ENCODE assay signal across 4 fruit fly cellular contexts in the genomic region with DNA sequence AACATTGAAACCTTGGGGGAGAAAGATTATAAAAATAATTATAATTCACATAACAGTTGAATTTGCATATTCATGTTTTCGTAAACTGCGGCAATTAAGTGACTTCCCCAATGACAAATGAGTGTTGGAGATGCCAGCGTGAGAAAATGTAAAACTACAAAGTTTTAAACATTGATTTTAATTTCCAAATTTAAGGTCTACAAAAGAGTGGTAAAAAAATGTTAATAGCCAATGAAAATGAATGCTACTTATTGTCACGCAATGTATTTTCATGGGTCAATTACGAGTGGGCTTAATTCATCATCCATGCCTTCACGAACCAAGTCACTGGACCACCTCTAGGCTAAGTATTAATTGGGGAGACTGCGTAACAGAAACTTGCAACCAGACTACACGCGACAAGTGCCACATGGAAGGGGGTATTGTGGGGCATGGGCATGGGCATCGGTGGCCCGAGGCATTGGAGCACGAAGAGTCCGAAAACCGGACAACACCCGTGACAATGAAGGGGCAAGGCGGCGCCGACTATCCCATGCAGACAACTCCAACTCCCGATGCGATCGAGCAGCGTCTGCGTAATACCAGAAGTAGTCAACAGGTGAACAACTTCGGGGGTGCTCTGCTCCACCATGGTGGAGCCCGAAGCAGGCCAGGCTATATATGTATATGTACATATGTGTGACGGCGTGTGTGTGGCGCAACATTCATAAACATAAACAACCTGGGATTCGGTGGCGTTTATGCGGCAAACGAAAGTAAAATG.
TF ChIP-seq lines count a peak whose summit lies in the region.

No protein-coding gene starts in this region.

- TF ChIP-seq CTCF in whole organism, embryonic (GFP tag; optimal IDR thresholded peaks at IDR 0.05; lab: Kevin White, UChicago): no peak

TF ChIP-seq in whole organism, embryonic, 481 proteins besides CTCF, POLR2A, EP300 and RAD21 (continues in another document):
- TF ChIP-seq ci (GFP tag; IDR thresholded peaks at IDR 0.05; lab: Robert Waterston, UW) (no peak), sug (tag; optimal IDR thresholded peaks at IDR 0.05; lab: Kevin White, UChicago) (no peak), CG3995 (GFP tag; optimal IDR thresholded peaks at IDR 0.05; lab: Kevin White, UChicago) (no peak), org-1 (GFP tag; optimal IDR thresholded peaks at IDR 0.05; lab: Kevin White, UChicago) (no peak), Trl (optimal IDR thresholded peaks at IDR 0.05; lab: Kevin White, UChicago) (no peak), Trl (GFP tag; optimal IDR thresholded peaks at IDR 0.05; lab: Kevin White, UChicago) (no peak), eyg (GFP tag; optimal IDR thresholded peaks at IDR 0.05; lab: Kevin White, UChicago) (no peak), CG16863 (GFP tag; optimal IDR thresholded peaks at IDR 0.05; lab: Kevin White, UChicago) (no peak), lmd (GFP tag; IDR thresholded peaks at IDR 0.05; lab: Robert Waterston, UW) (no peak), usp (GFP tag; optimal IDR thresholded peaks at IDR 0.05; lab: Kevin White, UChicago) (no peak), chinmo (GFP tag; IDR thresholded peaks at IDR 0.05; lab: Robert Waterston, UW; ENCODE audit: partially characterized antibody) (no peak), shn (GFP tag; optimal IDR thresholded peaks at IDR 0.05; lab: Kevin White, UChicago) (no peak), Med (GFP tag; lab: Kevin White, UChicago) (peak; percentile 46), CG3163 (GFP tag; optimal IDR thresholded peaks at IDR 0.05; lab: Kevin White, UChicago) (no peak), pnt (GFP tag; optimal IDR thresholded peaks at IDR 0.05; lab: Kevin White, UChicago) (no peak), unpg (GFP tag; optimal IDR thresholded peaks at IDR 0.05; lab: Kevin White, UChicago) (no peak), luna (GFP tag; optimal IDR thresholded peaks at IDR 0.05; lab: Kevin White, UChicago) (no peak), nerfin-1 (tag; optimal IDR thresholded peaks at IDR 0.05; lab: Kevin White, UChicago) (no peak), CG5245 (GFP tag; optimal IDR thresholded peaks at IDR 0.05; lab: Kevin White, UChicago) (no peak), CG17912 (GFP tag; optimal IDR thresholded peaks at IDR 0.05; lab: Kevin White, UChicago) (no peak), CG14014 (GFP tag; IDR thresholded peaks at IDR 0.05; lab: Robert Waterston, UW) (no peak), TFAM (GFP tag; optimal IDR thresholded peaks at IDR 0.05; lab: Kevin White, UChicago) (no peak)

TF ChIP-seq in whole organism, prepupa, 60 proteins besides CTCF, POLR2A, EP300 and RAD21 (continues in another document):
- TF ChIP-seq eg (GFP tag; IDR thresholded peaks at IDR 0.05; lab: Robert Waterston, UW) (peak; percentile 71; the same call in 2 of the 3 replicates), Lpt (GFP tag; optimal IDR thresholded peaks at IDR 0.05; lab: Kevin White, UChicago) (peak; percentile 39), spab (GFP tag; optimal IDR thresholded peaks at IDR 0.05; lab: Kevin White, UChicago) (no peak), CG11902 (GFP tag; optimal IDR thresholded peaks at IDR 0.05; lab: Kevin White, UChicago) (no peak), CG1621 (tag; optimal IDR thresholded peaks at IDR 0.05; lab: Kevin White, UChicago) (peak; percentile 12), OdsH (GFP tag; optimal IDR thresholded peaks at IDR 0.05; lab: Kevin White, UChicago) (peak; percentile 47), dsx (GFP tag; optimal IDR thresholded peaks at IDR 0.05; lab: Kevin White, UChicago; ENCODE audit: poor library complexity, severe bottlenecking) (no peak), ss (GFP tag; optimal IDR thresholded peaks at IDR 0.05; lab: Kevin White, UChicago) (peak in 1 of 2 experiments; percentile 92), Met (GFP tag; optimal IDR thresholded peaks at IDR 0.05; lab: Kevin White, UChicago) (peak; percentile 12), Eip93F (GFP tag; optimal IDR thresholded peaks at IDR 0.05; lab: Kevin White, UChicago) (no peak), CG10669 (GFP tag; optimal IDR thresholded peaks at IDR 0.05; lab: Kevin White, UChicago) (no peak), Hr38 (GFP tag; optimal IDR thresholded peaks at IDR 0.05; lab: Kevin White, UChicago) (no peak), esn (GFP tag; optimal IDR thresholded peaks at IDR 0.05; lab: Kevin White, UChicago) (peak; percentile 30), Smox (GFP tag; optimal IDR thresholded peaks at IDR 0.05; lab: Kevin White, UChicago) (no peak), CG11294 (GFP tag; IDR thresholded peaks at IDR 0.05; lab: Robert Waterston, UW) (0 out of 2 replicates have a peak, but pooled peaks have one; percentile 23), CG34406 (GFP tag; optimal IDR thresholded peaks at IDR 0.05; lab: Kevin White, UChicago) (no peak), CG6808 (GFP tag; optimal IDR thresholded peaks at IDR 0.05; lab: Kevin White, UChicago) (no peak), Ets21C (GFP tag; optimal IDR thresholded peaks at IDR 0.05; lab: Kevin White, UChicago) (no peak), salr (GFP tag; optimal IDR thresholded peaks at IDR 0.05; lab: Kevin White, UChicago) (peak in 1 of 2 experiments; percentile 20), Sox14 (GFP tag; optimal IDR thresholded peaks at IDR 0.05; lab: Kevin White, UChicago) (no peak)

TF ChIP-seq in whole organism, pupa, 21 proteins besides CTCF, POLR2A, EP300 and RAD21:
- TF ChIP-seq CG4496 (GFP tag; IDR thresholded peaks at IDR 0.05; lab: Robert Waterston, UW) (peak; percentile 28; the same call in 2 of the 3 replicates), CG34367 (tag; optimal IDR thresholded peaks at IDR 0.05; lab: Kevin White, UChicago) (no peak), Pif1B (GFP tag; optimal IDR thresholded peaks at IDR 0.05; lab: Kevin White, UChicago) (peak; percentile 16), CG8301 (tag; optimal IDR thresholded peaks at IDR 0.05; lab: Kevin White, UChicago) (peak; percentile 36), fd96Ca (GFP tag; IDR thresholded peaks at IDR 0.05; lab: Robert Waterston, UW) (0 out of 3 replicates have a peak, but pooled peaks have one; percentile 46), CG9948 (tag; optimal IDR thresholded peaks at IDR 0.05; lab: Kevin White, UChicago) (no peak), CG13204 (GFP tag; optimal IDR thresholded peaks at IDR 0.05; lab: Kevin White, UChicago) (no peak), CG12605 (GFP tag; IDR thresholded peaks at IDR 0.05; lab: Robert Waterston, UW) (no peak), CG14655 (GFP tag; optimal IDR thresholded peaks at IDR 0.05; lab: Kevin White, UChicago) (no peak), CG17806 (tag; optimal IDR thresholded peaks at IDR 0.05; lab: Kevin White, UChicago) (peak; percentile 10), Ets98B (GFP tag; IDR thresholded peaks at IDR 0.05; lab: Robert Waterston, UW) (no peak), CG10348 (GFP tag; IDR thresholded peaks at IDR 0.05; lab: Robert Waterston, UW) (0 out of 2 replicates have a peak, but pooled peaks have one; percentile 9), CG8159 (tag; optimal IDR thresholded peaks at IDR 0.05; lab: Kevin White, UChicago) (peak; percentile 17), Pif1A (GFP tag; optimal IDR thresholded peaks at IDR 0.05; lab: Kevin White, UChicago) (peak; percentile 11), D1 (tag; optimal IDR thresholded peaks at IDR 0.05; lab: Kevin White, UChicago) (no peak), CG32121 (GFP tag; IDR thresholded peaks at IDR 0.05; lab: Robert Waterston, UW) (no peak), Snoo (tag; optimal IDR thresholded peaks at IDR 0.05; lab: Kevin White, UChicago) (peak; percentile 9), gl (tag; optimal IDR thresholded peaks at IDR 0.05; lab: Kevin White, UChicago) (no peak), CG15710 (tag; optimal IDR thresholded peaks at IDR 0.05; lab: Kevin White, UChicago) (no peak), EcR (GFP tag; optimal IDR thresholded peaks at IDR 0.05; lab: Kevin White, UChicago) (peak; percentile 82), rn (GFP tag; IDR thresholded peaks at IDR 0.05; lab: Robert Waterston, UW) (no peak)
TF ChIP-seq in whole organism, pupa: peak in this region for 10.

TF ChIP-seq in whole organism, wandering third instar larva, 38 proteins besides CTCF, POLR2A, EP300 and RAD21:
- TF ChIP-seq HLH106 (tag; optimal IDR thresholded peaks at IDR 0.05; lab: Kevin White, UChicago): peak; percentile 10
- TF ChIP-seq Hnf4 (GFP tag; optimal IDR thresholded peaks at IDR 0.05; lab: Kevin White, UChicago): no peak
- peak in 1 of 2 experiments; percentile 12 for TF ChIP-seq foxo (GFP tag; optimal IDR thresholded peaks at IDR 0.05; lab: Kevin White, UChicago)

Comparison
In these comparisons a context has a peak if more than half of its experiments do, and no peak if none do; other contexts are left out.
1. Of the 7 proteins assayed by ChIP-seq in both whole organism, embryonic and whole organism, prepupa: peak only in whole organism, embryonic: none; only in whole organism, prepupa: CG6854, Lpt and Sox102F; in both: none; in neither: 4.